Fruit fly (Drosophila melanogaster) whole organism, prepupa: ENCODE measurements around the gene Rcd-1.
A peak's percentile ranks its signal among the peaks of the same experiment; 100 is the strongest.

ENCODE experiments used
- Blimp-1 ChIP-seq: fragments of 200-800 bp; sonication (Bioruptor generic); optimal IDR thresholded peaks from 3 replicates; lab custom pipeline; 2017; ENCODE audit warnings: missing biosample characterization, missing genetic modification characterization, mild to moderate bottlenecking, moderate library complexity, missing genetic modification reagents
- CG10631 ChIP-seq: fragments of 200-800 bp; sonication (Bioruptor generic); optimal IDR thresholded peaks from 2 replicates; lab custom pipeline; 2016; ENCODE audit warnings: missing biosample characterization, missing genetic modification characterization
- CG10669 ChIP-seq: fragments of 200-800 bp; sonication (Bioruptor generic); optimal IDR thresholded peaks from 3 replicates; lab custom pipeline; 2018; ENCODE audit warnings: missing biosample characterization, mild to moderate bottlenecking, missing genetic modification characterization, moderate library complexity
- CG11294 ChIP-seq: fragments of 200-800 bp; sonication (Bioruptor generic); IDR thresholded peaks from 2 replicates; pipeline ENCODE4 v1.3.6; 2022; ENCODE audit warnings: missing biosample characterization, missing genetic modification characterization
- CG11762 ChIP-seq: fragments of 200-800 bp; sonication (Bioruptor generic); optimal IDR thresholded peaks from 3 replicates; lab custom pipeline; 2016; ENCODE audit warnings: missing biosample characterization, missing genetic modification characterization; ENCODE audit not compliant: insufficient read depth
- CG11902 ChIP-seq: fragments of 200-800 bp; sonication (Bioruptor generic); optimal IDR thresholded peaks from 3 replicates; lab custom pipeline; 2016; ENCODE audit warnings: missing biosample characterization, missing genetic modification characterization
- CG15336 ChIP-seq: fragments of 200-800 bp; sonication (Bioruptor generic); IDR thresholded peaks from 2 replicates; pipeline ENCODE4 v1.3.6; 2022; ENCODE audit warnings: missing biosample characterization, missing genetic modification characterization
- CG1621 ChIP-seq: fragments of 200-800 bp; sonication (Bioruptor generic); optimal IDR thresholded peaks from 3 replicates; lab custom pipeline; 2018; ENCODE audit warnings: missing biosample characterization, mild to moderate bottlenecking, missing genetic modification characterization
- CG16779 ChIP-seq: fragments of 200-800 bp; sonication (Bioruptor generic); optimal IDR thresholded peaks from 3 replicates; lab custom pipeline; 2017; ENCODE audit warnings: missing biosample characterization, mild to moderate bottlenecking, missing genetic modification characterization
- CG3032 ChIP-seq: fragments of 200-800 bp; optimal IDR thresholded peaks from 2 replicates; lab custom pipeline; 2019; ENCODE audit warnings: missing biosample characterization, mild to moderate bottlenecking, missing genetic modification characterization, moderate library complexity
- CG32006 ChIP-seq: fragments of 200-800 bp; sonication (Bioruptor generic); optimal IDR thresholded peaks from 3 replicates; lab custom pipeline; 2017; ENCODE audit warnings: missing biosample characterization, mild to moderate bottlenecking, missing genetic modification characterization
- CG3919 ChIP-seq: fragments of 200-800 bp; sonication (Bioruptor generic); optimal IDR thresholded peaks from 3 replicates; lab custom pipeline; 2016; ENCODE audit warnings: missing biosample characterization, missing genetic modification characterization
- CG4318 ChIP-seq: fragments of 200-800 bp; sonication (Bioruptor generic); optimal IDR thresholded peaks from 3 replicates; lab custom pipeline; 2017; ENCODE audit warnings: missing biosample characterization, mild to moderate bottlenecking, missing genetic modification characterization
- CG6276 ChIP-seq: fragments of 200-800 bp; sonication (Bioruptor generic); optimal IDR thresholded peaks from 2 replicates; lab custom pipeline; 2017; ENCODE audit warnings: missing biosample characterization, mild to moderate bottlenecking, missing genetic modification characterization
- CG6792 ChIP-seq: fragments of 200-800 bp; sonication (Bioruptor generic); optimal IDR thresholded peaks from 3 replicates; lab custom pipeline; 2016; ENCODE audit warnings: missing biosample characterization, missing genetic modification characterization
- CG6808 ChIP-seq: fragments of 200-800 bp; sonication (Bioruptor generic); optimal IDR thresholded peaks from 3 replicates; lab custom pipeline; 2017; ENCODE audit warnings: missing biosample characterization, missing genetic modification characterization, mild to moderate bottlenecking, moderate library complexity, missing genetic modification reagents
- CG6854 ChIP-seq: fragments of 200-800 bp; sonication (Bioruptor generic); optimal IDR thresholded peaks from 2 replicates; lab custom pipeline; 2017; ENCODE audit warnings: missing biosample characterization, mild to moderate bottlenecking, missing genetic modification characterization
- CG7368 ChIP-seq: fragments of 200-800 bp; sonication (Bioruptor generic); optimal IDR thresholded peaks from 3 replicates; lab custom pipeline; 2016; ENCODE audit warnings: missing biosample characterization, missing genetic modification characterization
- CG8119 ChIP-seq: fragments of 200-800 bp; sonication (Bioruptor generic); IDR thresholded peaks from 3 replicates; pipeline ENCODE4 v1.3.6; 2022; ENCODE audit warnings: missing biosample characterization, missing genetic modification characterization
- CG8632 ChIP-seq: fragments of 200-800 bp; sonication (Bioruptor generic); optimal IDR thresholded peaks from 3 replicates; lab custom pipeline; 2016; ENCODE audit warnings: missing biosample characterization, missing genetic modification characterization
- Eip75B ChIP-seq: fragments of 200-800 bp; sonication (Bioruptor generic); optimal IDR thresholded peaks from 3 replicates; lab custom pipeline; 2016; ENCODE audit warnings: missing biosample characterization, missing genetic modification characterization
- Eip78C ChIP-seq: fragments of 200-800 bp; sonication (Bioruptor generic); peaks from one replicate; lab custom pipeline; 2016; ENCODE audit warnings: missing biosample characterization, missing genetic modification characterization
- Ets96B ChIP-seq: fragments of 200-800 bp; optimal IDR thresholded peaks from 2 replicates; lab custom pipeline; 2019; ENCODE audit warnings: missing biosample characterization, mild to moderate bottlenecking, missing genetic modification characterization, moderate library complexity
- Gug ChIP-seq: fragments of 200-800 bp; sonication (Bioruptor generic); IDR thresholded peaks from 2 replicates; pipeline ENCODE4 v1.3.6; 2022; ENCODE audit warnings: missing biosample characterization, missing genetic modification characterization
- Hr38 ChIP-seq: sonication (Bioruptor generic); optimal IDR thresholded peaks from 2 replicates; lab custom pipeline; 2016; ENCODE audit warnings: missing biosample characterization, missing genetic modification characterization
- Hr39 ChIP-seq: fragments of 200-800 bp; sonication (Bioruptor generic); optimal IDR thresholded peaks from 2 replicates; lab custom pipeline; 2016; ENCODE audit warnings: missing biosample characterization, missing genetic modification characterization
- Hr4 ChIP-seq: fragments of 200-800 bp; sonication (Bioruptor generic); optimal IDR thresholded peaks from 3 replicates; lab custom pipeline; 2016; ENCODE audit warnings: missing biosample characterization, missing genetic modification characterization
- OdsH ChIP-seq: fragments of 200-800 bp; sonication (Bioruptor generic); optimal IDR thresholded peaks from 3 replicates; lab custom pipeline; 2016; ENCODE audit warnings: missing biosample characterization, missing genetic modification characterization
- Smox ChIP-seq: fragments of 200-800 bp; sonication (Bioruptor generic); optimal IDR thresholded peaks from 3 replicates; lab custom pipeline; 2016; ENCODE audit warnings: missing biosample characterization, missing genetic modification characterization
- Sox102F ChIP-seq: fragments of 200-800 bp; sonication (Bioruptor generic); optimal IDR thresholded peaks from 2 replicates; lab custom pipeline; 2016; ENCODE audit warnings: missing biosample characterization, mild to moderate bottlenecking, missing genetic modification characterization
- Sox14 ChIP-seq: fragments of 200-800 bp; sonication (Bioruptor generic); optimal IDR thresholded peaks from 3 replicates; lab custom pipeline; 2016; ENCODE audit warnings: missing biosample characterization, missing genetic modification characterization
- Sox15 ChIP-seq: fragments of 200-800 bp; sonication (Bioruptor generic); optimal IDR thresholded peaks from 3 replicates; lab custom pipeline; 2016; ENCODE audit warnings: missing biosample characterization, missing genetic modification characterization
- acj6 ChIP-seq: fragments of 200-800 bp; sonication (Bioruptor generic); optimal IDR thresholded peaks from 3 replicates; lab custom pipeline; 2016; ENCODE audit warnings: missing biosample characterization, missing genetic modification characterization
- cyc ChIP-seq: fragments of 200-800 bp; sonication (Bioruptor generic); optimal IDR thresholded peaks from 3 replicates; lab custom pipeline; 2016; ENCODE audit warnings: missing biosample characterization, missing genetic modification characterization
- dsx ChIP-seq: fragments of 200-800 bp; optimal IDR thresholded peaks from 3 replicates; lab custom pipeline; 2019; ENCODE audit warnings: missing biosample characterization, mild to moderate bottlenecking, missing genetic modification characterization, moderate library complexity; ENCODE audit not compliant: poor library complexity, severe bottlenecking
- eg ChIP-seq: fragments of 200-800 bp; sonication (Bioruptor generic); IDR thresholded peaks from 3 replicates; pipeline ENCODE4 v1.3.6; 2022; ENCODE audit warnings: missing biosample characterization, missing genetic modification characterization
- esn ChIP-seq: fragments of 200-800 bp; sonication (Bioruptor generic); optimal IDR thresholded peaks from 2 replicates; lab custom pipeline; 2016; ENCODE audit warnings: missing biosample characterization, mild to moderate bottlenecking, missing genetic modification characterization, moderate library complexity
- fd59A ChIP-seq: fragments of 200-800 bp; sonication (Bioruptor generic); optimal IDR thresholded peaks from 2 replicates; lab custom pipeline; 2017; ENCODE audit warnings: missing biosample characterization, mild to moderate bottlenecking, missing genetic modification characterization, missing genetic modification reagents
- fd85E ChIP-seq: fragments of 200-800 bp; sonication (Bioruptor generic); optimal IDR thresholded peaks from 3 replicates; lab custom pipeline; 2016; ENCODE audit warnings: missing biosample characterization, missing genetic modification characterization
- lz ChIP-seq: fragments of 200-800 bp; sonication (Bioruptor generic); optimal IDR thresholded peaks from 3 replicates; lab custom pipeline; 2016; ENCODE audit warnings: missing biosample characterization, missing genetic modification characterization
- net ChIP-seq: fragments of 200-800 bp; sonication (Bioruptor generic); optimal IDR thresholded peaks from 3 replicates; lab custom pipeline; 2016; ENCODE audit warnings: missing biosample characterization, missing genetic modification characterization
- pdm3 ChIP-seq: fragments of 200-800 bp; sonication (Bioruptor generic); optimal IDR thresholded peaks from 3 replicates; lab custom pipeline; 2016; ENCODE audit warnings: missing biosample characterization, missing genetic modification characterization
- salr ChIP-seq, 2 experiments: fragments of 200-800 bp; sonication (Bioruptor generic); optimal IDR thresholded peaks; 3 replicates each; lab custom pipeline; 2016 to 2018; ENCODE audit warnings: missing biosample characterization in 2 of 2, missing genetic modification characterization in 2 of 2, mild to moderate bottlenecking in 1 of 2
- spab ChIP-seq: fragments of 200-800 bp; sonication (Bioruptor generic); optimal IDR thresholded peaks from 2 replicates; lab custom pipeline; 2017; ENCODE audit warnings: missing biosample characterization, mild to moderate bottlenecking, missing genetic modification characterization, missing genetic modification reagents
- ss ChIP-seq, 2 experiments: fragments of 200-800 bp; sonication (Bioruptor generic); optimal IDR thresholded peaks; 2 replicates in 1 of 2; 3 replicates in 1 of 2; lab custom pipeline; 2017 to 2018; ENCODE audit warnings: mild to moderate bottlenecking in 2 of 2, missing biosample characterization in 2 of 2, missing genetic modification characterization in 2 of 2, moderate library complexity in 1 of 2
- svp ChIP-seq: fragments of 200-800 bp; sonication (Bioruptor generic); peaks from one replicate; lab custom pipeline; 2016; ENCODE audit warnings: missing biosample characterization, missing genetic modification characterization
- topi ChIP-seq: fragments of 200-800 bp; sonication (Bioruptor generic); optimal IDR thresholded peaks from 3 replicates; lab custom pipeline; 2016; ENCODE audit warnings: missing biosample characterization, missing genetic modification characterization
- vri ChIP-seq: fragments of 200-800 bp; sonication (Bioruptor generic); optimal IDR thresholded peaks from 3 replicates; lab custom pipeline; 2016; ENCODE audit warnings: missing biosample characterization, mild to moderate bottlenecking, missing genetic modification characterization

The Rcd-1 gene

dm6 chrX:19631365-19631832, 7.2 kb upstream of the Rcd-1 start:
- TF ChIP-seq eg = no peak
- no peak for TF ChIP-seq CG10631 (GFP tag; lab: Kevin White, UChicago)
- TF ChIP-seq svp (GFP tag; lab: Kevin White, UChicago) = no peak
- no peak for TF ChIP-seq CG3919
- TF ChIP-seq CG3032 (tag; lab: Kevin White, UChicago) = no peak
- no peak for TF ChIP-seq fd85E (GFP tag; lab: Kevin White, UChicago)
- TF ChIP-seq CG11902 (GFP tag; lab: Kevin White, UChicago) = no peak
- peak; percentile 25 for TF ChIP-seq CG6854 (GFP tag; lab: Kevin White, UChicago)
- peak; percentile 47; the same call in 2 of the 3 replicates for TF ChIP-seq CG8119 (GFP tag; lab: Robert Waterston, UW)
- peak; percentile 63 for TF ChIP-seq Eip78C (GFP tag; lab: Kevin White, UChicago)
- TF ChIP-seq CG11294 = no peak
- no peak for TF ChIP-seq CG6276 (GFP tag; lab: Kevin White, UChicago)
- no peak for TF ChIP-seq CG8632
- no peak for TF ChIP-seq acj6 (GFP tag; lab: Kevin White, UChicago)
- TF ChIP-seq Gug (GFP tag; lab: Robert Waterston, UW) = no peak
- TF ChIP-seq CG32006 (GFP tag; lab: Kevin White, UChicago) = no peak
- TF ChIP-seq cyc (GFP tag; lab: Kevin White, UChicago) = no peak
- TF ChIP-seq CG1621 = peak; percentile 24
- no peak for TF ChIP-seq CG10669 (GFP tag; lab: Kevin White, UChicago)
- no peak for TF ChIP-seq Smox
- no peak for TF ChIP-seq CG6808
- TF ChIP-seq pdm3 (GFP tag; lab: Kevin White, UChicago) = no peak
- no peak for TF ChIP-seq Hr4 (GFP tag; lab: Kevin White, UChicago)
- TF ChIP-seq CG15336 = peak; percentile 32; the same call in 1 of the 2 replicates
- no peak for TF ChIP-seq Blimp-1 (GFP tag; lab: Kevin White, UChicago)
- TF ChIP-seq Sox15 = no peak
- TF ChIP-seq CG16779 = no peak
- TF ChIP-seq fd59A = no peak
- peak; percentile 14 for TF ChIP-seq Sox14
- TF ChIP-seq Hr39 = no peak
- TF ChIP-seq spab (GFP tag; lab: Kevin White, UChicago) = no peak
- no peak for TF ChIP-seq lz (GFP tag; lab: Kevin White, UChicago)
- no peak for TF ChIP-seq dsx (GFP tag; lab: Kevin White, UChicago)
- TF ChIP-seq OdsH (GFP tag; lab: Kevin White, UChicago) = no peak
- TF ChIP-seq CG6792 (GFP tag; lab: Kevin White, UChicago) = no peak

dm6 chrX:19637002-19637420, 1.6 kb upstream of the Rcd-1 start:
- TF ChIP-seq CG3919 (peak; percentile 13), esn (peak; percentile 31), salr (GFP tag; optimal IDR thresholded peaks at IDR 0.05; lab: Kevin White, UChicago) (no peak), CG11902 (GFP tag; lab: Kevin White, UChicago) (no peak), Hr38 (GFP tag; lab: Kevin White, UChicago) (no peak), CG4318 (GFP tag; lab: Kevin White, UChicago) (no peak), net (peak; percentile 43), CG15336 (0 out of 2 replicates have a peak, but pooled peaks have one; percentile 12), fd59A (no peak), Sox15 (no peak), topi (peak; percentile 3), OdsH (GFP tag; lab: Kevin White, UChicago) (no peak), CG7368 (GFP tag; lab: Kevin White, UChicago) (no peak), vri (GFP tag; lab: Kevin White, UChicago) (peak; percentile 35), CG8119 (GFP tag; lab: Robert Waterston, UW) (no peak), fd85E (GFP tag; lab: Kevin White, UChicago) (no peak), ss (GFP tag; optimal IDR thresholded peaks at IDR 0.05; lab: Kevin White, UChicago) (peak; percentile 16 to 58), Ets96B (tag; lab: Kevin White, UChicago) (no peak), Eip75B (GFP tag; lab: Kevin White, UChicago) (no peak), Sox14 (peak; percentile 12), eg (peak; percentile 45; the same call in 1 of the 3 replicates), pdm3 (GFP tag; lab: Kevin White, UChicago) (no peak), Sox102F (no peak), Gug (GFP tag; lab: Robert Waterston, UW) (no peak), svp (GFP tag; lab: Kevin White, UChicago) (no peak), CG8632 (no peak), CG6808 (no peak), Smox (no peak), CG10669 (GFP tag; lab: Kevin White, UChicago) (no peak), CG11762 (GFP tag; lab: Kevin White, UChicago) (no peak), CG3032 (tag; lab: Kevin White, UChicago) (peak; percentile 6), lz (GFP tag; lab: Kevin White, UChicago) (peak; percentile 16), dsx (GFP tag; lab: Kevin White, UChicago) (no peak), spab (GFP tag; lab: Kevin White, UChicago) (no peak)
